Worm (Caenorhabditis elegans) whole organism, mixed stage, embryonic: ENCODE results near the gene clec-166.

Experiments
- M03D4.4 ChIP-seq: sonication (generic microtip); optimal IDR thresholded peaks from 2 replicates; lab custom pipeline; 2017; ENCODE audit warnings: mild to moderate bottlenecking, missing genetic modification characterization, missing compliant biosample characterization
- bed-3 ChIP-seq: fragments of 200-800 bp; sonication (Bioruptor generic); optimal IDR thresholded peaks from 3 replicates; lab custom pipeline; 2018; ENCODE audit warnings: mild to moderate bottlenecking, missing genetic modification characterization, moderate library complexity, missing compliant biosample characterization
- blmp-1 ChIP-seq: fragments of 150-350 bp; optimal IDR thresholded peaks from 2 replicates; lab custom pipeline; 2014; ENCODE audit warnings: missing biosample characterization, missing genetic modification characterization
- ceh-39 ChIP-seq: fragments of 150-350 bp; optimal IDR thresholded peaks from 2 replicates; lab custom pipeline; 2014; ENCODE audit warnings: missing biosample characterization, missing genetic modification characterization
- ceh-43 ChIP-seq: fragments of 200-800 bp; sonication (Bioruptor generic); optimal IDR thresholded peaks from 2 replicates; lab custom pipeline; 2018; ENCODE audit warnings: mild to moderate bottlenecking, missing genetic modification characterization, moderate library complexity, missing compliant biosample characterization
- ceh-83 ChIP-seq: fragments of 200-800 bp; sonication (Bioruptor generic); optimal IDR thresholded peaks from 2 replicates; lab custom pipeline; 2018; ENCODE audit warnings: mild to moderate bottlenecking, missing genetic modification characterization, missing compliant biosample characterization
- ces-1 ChIP-seq: fragments of 150-350 bp; optimal IDR thresholded peaks from 2 replicates; lab custom pipeline; 2014; ENCODE audit warnings: missing biosample characterization, missing genetic modification reagents, missing genetic modification characterization
- cnd-1 ChIP-seq: fragments of 200-800 bp; sonication (Bioruptor generic); optimal IDR thresholded peaks from 2 replicates; lab custom pipeline; 2018; ENCODE audit warnings: mild to moderate bottlenecking, missing genetic modification characterization, missing compliant biosample characterization
- drap-1 ChIP-seq: fragments of 200-800 bp; sonication (Bioruptor generic); optimal IDR thresholded peaks from 3 replicates; lab custom pipeline; 2018; ENCODE audit warnings: mild to moderate bottlenecking, missing genetic modification characterization, missing compliant biosample characterization
- elt-1 ChIP-seq: sonication (generic microtip); optimal IDR thresholded peaks from 2 replicates; lab custom pipeline; 2017; ENCODE audit warnings: missing genetic modification characterization, mild to moderate bottlenecking, missing compliant biosample characterization, antibody characterized with exemption, moderate library complexity, borderline replicate concordance; ENCODE audit not compliant: insufficient read depth
- elt-3 ChIP-seq: fragments of 150-350 bp; optimal IDR thresholded peaks from 2 replicates; lab custom pipeline; 2014; ENCODE audit warnings: missing biosample characterization, missing genetic modification characterization
- flh-1 ChIP-seq: fragments of 200-800 bp; sonication (Bioruptor generic); optimal IDR thresholded peaks from 2 replicates; lab custom pipeline; 2018; ENCODE audit warnings: mild to moderate bottlenecking, missing genetic modification characterization, moderate library complexity, missing compliant biosample characterization
- ham-2 ChIP-seq: fragments of 200-800 bp; sonication (Bioruptor generic); optimal IDR thresholded peaks from 2 replicates; lab custom pipeline; 2018; ENCODE audit warnings: mild to moderate bottlenecking, missing genetic modification characterization, missing compliant biosample characterization
- hlh-1 ChIP-seq: fragments of 150-350 bp; optimal IDR thresholded peaks from 2 replicates; lab custom pipeline; 2014; ENCODE audit warnings: missing biosample characterization, missing genetic modification reagents, missing genetic modification characterization
- lin-13 ChIP-seq: fragments of 150-350 bp; optimal IDR thresholded peaks from 2 replicates; lab custom pipeline; 2014; ENCODE audit warnings: missing biosample characterization, missing genetic modification characterization
- lin-32 ChIP-seq: fragments of 200-800 bp; sonication (Bioruptor generic); optimal IDR thresholded peaks from 2 replicates; lab custom pipeline; 2018; ENCODE audit warnings: mild to moderate bottlenecking, missing genetic modification characterization, missing compliant biosample characterization
- lsy-2 ChIP-seq: fragments of 150-350 bp; optimal IDR thresholded peaks from 2 replicates; lab custom pipeline; 2014; ENCODE audit warnings: missing biosample characterization, missing genetic modification characterization
- mab-5 ChIP-seq: fragments of 150-350 bp; optimal IDR thresholded peaks from 2 replicates; lab custom pipeline; 2014; ENCODE audit warnings: missing biosample characterization, missing genetic modification characterization
- mep-1 ChIP-seq: fragments of 150-350 bp; optimal IDR thresholded peaks from 2 replicates; lab custom pipeline; 2017; ENCODE audit warnings: missing biosample characterization, missing genetic modification reagents, missing genetic modification characterization, inconsistent platforms
- nhr-12 ChIP-seq: fragments of 150-350 bp; optimal IDR thresholded peaks from 2 replicates; lab custom pipeline; 2014; ENCODE audit warnings: missing biosample characterization, missing genetic modification characterization
- nhr-2 ChIP-seq: fragments of 150-350 bp; optimal IDR thresholded peaks from 2 replicates; lab custom pipeline; 2014; ENCODE audit warnings: missing biosample characterization, missing genetic modification characterization
- nhr-28 ChIP-seq: fragments of 150-350 bp; optimal IDR thresholded peaks from 2 replicates; lab custom pipeline; 2014; ENCODE audit warnings: missing biosample characterization, missing genetic modification characterization
- nhr-76 ChIP-seq: sonication (generic microtip); optimal IDR thresholded peaks from 2 replicates; lab custom pipeline; 2017; ENCODE audit warnings: missing biosample characterization, missing genetic modification characterization
- pha-4 ChIP-seq: fragments of 150-350 bp; optimal IDR thresholded peaks from 2 replicates; lab custom pipeline; 2018; ENCODE audit warnings: missing biosample characterization, missing genetic modification reagents, missing genetic modification characterization
- sem-2 ChIP-seq: fragments of 200-800 bp; sonication (Bioruptor generic); optimal IDR thresholded peaks from 2 replicates; lab custom pipeline; 2018; ENCODE audit warnings: mild to moderate bottlenecking, missing genetic modification characterization, missing compliant biosample characterization
- snpc-4 ChIP-seq: fragments of 150-350 bp; optimal IDR thresholded peaks from 2 replicates; lab custom pipeline; 2014; ENCODE audit warnings: missing biosample characterization, missing genetic modification characterization
- sptf-1 ChIP-seq: sonication (generic microtip); optimal IDR thresholded peaks from 2 replicates; lab custom pipeline; 2017; ENCODE audit warnings: mild to moderate bottlenecking, missing genetic modification characterization, moderate library complexity, missing compliant biosample characterization
- tbx-8 ChIP-seq: fragments of 200-800 bp; sonication (Bioruptor generic); optimal IDR thresholded peaks from 2 replicates; lab custom pipeline; 2018; ENCODE audit warnings: mild to moderate bottlenecking, missing genetic modification characterization, moderate library complexity, missing compliant biosample characterization
- unc-120 ChIP-seq: sonication (generic microtip); optimal IDR thresholded peaks from 2 replicates; lab custom pipeline; 2017; ENCODE audit warnings: missing genetic modification characterization, missing compliant biosample characterization; ENCODE audit not compliant: poor library complexity, severe bottlenecking
- unc-39 ChIP-seq: fragments of 150-350 bp; optimal IDR thresholded peaks from 2 replicates; lab custom pipeline; 2014; ENCODE audit warnings: missing biosample characterization, missing genetic modification characterization
- unc-62 ChIP-seq: fragments of 150-350 bp; optimal IDR thresholded peaks from 2 replicates; lab custom pipeline; 2014; ENCODE audit warnings: missing biosample characterization, missing genetic modification reagents, missing genetic modification characterization
- zip-8 ChIP-seq: fragments of 150-350 bp; optimal IDR thresholded peaks from 2 replicates; lab custom pipeline; 2014; ENCODE audit warnings: missing biosample characterization, missing genetic modification characterization
- ztf-11 ChIP-seq: fragments of 150-350 bp; optimal IDR thresholded peaks from 2 replicates; lab custom pipeline; 2014; ENCODE audit warnings: missing biosample characterization, missing genetic modification characterization

Gene clec-166

ce11 chrIV:1251242-1251911, at the start of gene clec-166, which contains the start of gene F38A1.6:
Gene clec-166 (minus strand): TSS chrIV:1251342.
Gene F38A1.6 (plus strand): TSS chrIV:1251861.
- TF ChIP-seq flh-1: no peak
- TF ChIP-seq ces-1: no peak
- no peak for TF ChIP-seq hlh-1
- no peak for TF ChIP-seq ceh-83 (GFP tag; lab: Kevin White, UChicago)
- TF ChIP-seq mep-1 (tag; lab: Kevin White, UChicago): no peak
- TF ChIP-seq bed-3 (GFP tag; lab: Kevin White, UChicago): no peak
- TF ChIP-seq M03D4.4 (tag; lab: Kevin White, UChicago): no peak
- no peak for TF ChIP-seq ceh-39
- TF ChIP-seq nhr-12 (tag; lab: Kevin White, UChicago): no peak
- no peak for TF ChIP-seq nhr-76 (tag; lab: Kevin White, UChicago)
- no peak for TF ChIP-seq cnd-1 (tag; lab: Kevin White, UChicago)

ce11 chrIV:1298984-1299383, 47.8 kb upstream of the clec-166 start:
- TF ChIP-seq snpc-4 (tag; lab: Kevin White, UChicago) (no peak), nhr-28 (no peak), lin-32 (GFP tag; lab: Kevin White, UChicago) (no peak), lin-13 (no peak), unc-120 (tag; lab: Kevin White, UChicago) (no peak), ces-1 (no peak), nhr-76 (tag; lab: Kevin White, UChicago) (no peak), nhr-2 (no peak)
- TF ChIP-seq, all 35 proteins: peak for 0

ce11 chrIV:1289327-1289726, 38.2 kb upstream of the clec-166 start, which contains the start of gene plst-1:
Gene plst-1 (plus strand): TSS chrIV:1289627.
- no peak for TF ChIP-seq nhr-2
- no peak for TF ChIP-seq ham-2 (GFP tag; lab: Kevin White, UChicago)
- no peak for TF ChIP-seq nhr-12 (tag; lab: Kevin White, UChicago)
- no peak for TF ChIP-seq ztf-11 (tag; lab: Kevin White, UChicago)
- no peak for TF ChIP-seq flh-1
- TF ChIP-seq sptf-1 (tag; lab: Kevin White, UChicago): no peak
- TF ChIP-seq mep-1 (tag; lab: Kevin White, UChicago): no peak
- TF ChIP-seq cnd-1 (tag; lab: Kevin White, UChicago): no peak
- TF ChIP-seq blmp-1 (tag; lab: Kevin White, UChicago): no peak
- no peak for TF ChIP-seq ces-1
- no peak for TF ChIP-seq lsy-2 (tag; lab: Kevin White, UChicago)
- no peak for TF ChIP-seq drap-1
- TF ChIP-seq elt-3: no peak
- TF ChIP-seq, all 35 proteins: peak for 0

- TF ChIP-seq zip-8 (tag; lab: Kevin White, UChicago) (no peak), elt-1 (tag; lab: Kevin White, UChicago) (no peak), nhr-28 (no peak), lsy-2 (tag; lab: Kevin White, UChicago) (no peak), pha-4 (tag; lab: Kevin White, UChicago) (no peak), mab-5 (no peak), unc-39 (tag; lab: Kevin White, UChicago) (no peak), nhr-2 (no peak), unc-62 (GFP tag; lab: Kevin White, UChicago) (no peak), nhr-12 (tag; lab: Kevin White, UChicago) (no peak), elt-3 (no peak)
Measured at ce11 chrIV:1286549-1286948, 35.4 kb upstream of the clec-166 start.

ce11 chrIV:1284877-1285276, 33.7 kb upstream of the clec-166 start:
- no peak for TF ChIP-seq nhr-28
- TF ChIP-seq, all 35 proteins: peak for 0

ce11 chrIV:1278945-1279344, 27.8 kb upstream of the clec-166 start:
- TF ChIP-seq cnd-1 (tag; lab: Kevin White, UChicago) (peak; percentile 21), ces-1 (peak; percentile 45), unc-62 (GFP tag; lab: Kevin White, UChicago) (no peak), unc-120 (tag; lab: Kevin White, UChicago) (no peak), unc-39 (tag; lab: Kevin White, UChicago) (no peak), hlh-1 (no peak), sem-2 (GFP tag; lab: Kevin White, UChicago) (no peak), snpc-4 (tag; lab: Kevin White, UChicago) (no peak), lin-13 (no peak), ceh-43 (GFP tag; lab: Kevin White, UChicago) (no peak), zip-8 (tag; lab: Kevin White, UChicago) (no peak), tbx-8 (GFP tag; lab: Kevin White, UChicago) (no peak)
